Worm (Caenorhabditis elegans): ENCODE data around the gene R07E3.4.

DNA sequence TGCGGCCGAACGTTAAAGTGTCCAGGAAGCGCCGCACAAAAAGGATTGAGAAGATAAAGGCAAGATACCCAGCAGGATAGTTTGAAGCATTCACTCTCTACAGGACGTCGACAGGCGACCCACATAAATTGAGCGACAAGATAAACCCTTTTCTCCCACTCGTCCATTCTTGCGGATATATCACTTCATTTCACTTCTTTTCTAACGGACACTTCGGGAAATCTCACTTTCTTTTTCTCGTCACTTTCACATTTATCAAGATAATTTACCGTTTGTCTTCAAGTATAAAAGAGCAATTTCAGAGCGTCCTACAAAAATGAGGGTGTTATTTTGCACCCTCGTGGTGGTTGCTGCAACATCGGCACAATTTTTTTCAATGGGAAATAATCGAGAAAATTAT is 15.6 kb downstream of the R07E3.4 start, which contains the start of gene R07E3.6:
- no peak for TF ChIP-seq aly-1 (tag; optimal IDR thresholded peaks at IDR 0.05)
- no peak for TF ChIP-seq ceh-13 (GFP tag; optimal IDR thresholded peaks at IDR 0.05)
- TF ChIP-seq ama-1 (optimal IDR thresholded peaks at IDR 0.05): no peak
- TF ChIP-seq flt-1 (GFP tag; IDR thresholded peaks at IDR 0.05): no peak
- no peak for TF ChIP-seq tra-4 (tag; optimal IDR thresholded peaks at IDR 0.05)
- TF ChIP-seq B0310.2 (tag; optimal IDR thresholded peaks at IDR 0.05): no peak
- TF ChIP-seq tbx-11 (GFP tag; IDR thresholded peaks at IDR 0.05): no peak
- no peak for TF ChIP-seq F13C5.2 (tag; optimal IDR thresholded peaks at IDR 0.05)
- no peak for TF ChIP-seq hmbx-1 (tag; optimal IDR thresholded peaks at IDR 0.05)
- TF ChIP-seq ceh-36 (tag; optimal IDR thresholded peaks at IDR 0.05): no peak
- no peak for TF ChIP-seq scrt-1 (GFP tag; IDR thresholded peaks at IDR 0.05)
- no peak for TF ChIP-seq pes-1 (GFP tag; IDR thresholded peaks at IDR 0.05)

Data from whole organism, early embryonic.